Fruit fly (Drosophila melanogaster): ENCODE measurements around the gene CG14269.

The CG14269 gene

DNA sequence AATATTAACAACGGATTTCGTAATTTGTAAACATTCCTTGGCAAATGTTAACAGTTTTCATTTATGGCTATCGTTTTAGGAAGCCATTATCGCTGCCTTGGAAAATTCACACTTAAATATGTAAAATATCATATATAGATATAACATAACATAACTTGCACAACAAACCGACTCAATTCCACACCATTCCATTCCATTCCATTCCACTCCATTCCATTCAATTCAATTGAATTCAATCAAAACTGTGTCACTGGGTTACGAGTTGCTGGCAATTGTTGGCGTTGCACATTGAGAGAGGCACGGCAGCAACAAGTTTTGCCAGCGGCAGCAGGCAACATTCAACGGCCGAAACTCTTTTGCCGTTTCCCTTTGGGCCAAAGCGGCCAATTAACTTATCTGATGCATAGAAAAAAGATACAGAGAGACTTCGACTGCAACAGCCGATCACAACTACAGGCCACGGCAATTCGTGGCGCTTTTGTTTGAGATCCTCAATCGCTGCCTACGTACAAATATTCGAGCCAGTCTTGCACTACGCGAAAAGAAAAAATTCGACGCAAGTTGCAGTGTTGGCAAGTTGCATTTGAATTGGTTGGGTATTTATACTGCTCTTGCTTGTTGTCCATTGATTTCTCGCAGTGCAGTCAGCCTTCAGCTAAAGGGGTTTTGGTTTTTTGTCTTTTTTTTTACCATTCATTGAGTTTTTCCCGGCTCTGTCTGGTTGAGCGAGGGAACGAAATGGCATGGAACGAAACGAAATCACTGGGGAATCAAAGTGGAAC, 17.6 kb upstream of the CG14269 start (continued):
- TF ChIP-seq fkh (GFP tag; optimal IDR thresholded peaks at IDR 0.05) (no peak), Eip75B (GFP tag; optimal IDR thresholded peaks at IDR 0.05) (no peak), dsx (GFP tag; optimal IDR thresholded peaks at IDR 0.05; ENCODE audit: poor library complexity, severe bottlenecking) (no peak), Sox14 (GFP tag; optimal IDR thresholded peaks at IDR 0.05) (no peak), CG15336 (GFP tag; IDR thresholded peaks at IDR 0.05) (peak; percentile 61), vri (GFP tag; optimal IDR thresholded peaks at IDR 0.05) (no peak), CG7368 (GFP tag; optimal IDR thresholded peaks at IDR 0.05) (no peak), esn (GFP tag; optimal IDR thresholded peaks at IDR 0.05) (no peak), net (GFP tag; optimal IDR thresholded peaks at IDR 0.05) (no peak), Blimp-1 (GFP tag; optimal IDR thresholded peaks at IDR 0.05) (no peak), dac (GFP tag; optimal IDR thresholded peaks at IDR 0.05) (peak; percentile 29), CG32006 (GFP tag; optimal IDR thresholded peaks at IDR 0.05) (peak; percentile 67), achi (GFP tag; optimal IDR thresholded peaks at IDR 0.05) (no peak), Eip93F (GFP tag; optimal IDR thresholded peaks at IDR 0.05) (no peak), Ets21C (GFP tag; optimal IDR thresholded peaks at IDR 0.05) (no peak), cyc (GFP tag; optimal IDR thresholded peaks at IDR 0.05) (no peak), CG6854 (GFP tag; optimal IDR thresholded peaks at IDR 0.05) (no peak), Hr39 (GFP tag; optimal IDR thresholded peaks at IDR 0.05) (no peak), fd59A (GFP tag; optimal IDR thresholded peaks at IDR 0.05) (no peak), Lpt (GFP tag; optimal IDR thresholded peaks at IDR 0.05) (peak; percentile 6), CG8119 (GFP tag; IDR thresholded peaks at IDR 0.05) (peak; percentile 44), ss (GFP tag; optimal IDR thresholded peaks at IDR 0.05) (no peak), CG11902 (GFP tag; optimal IDR thresholded peaks at IDR 0.05) (no peak), CG6163 (GFP tag; IDR thresholded peaks at IDR 0.05) (peak; percentile 55; the same call in 2 of the 3 replicates), CG3032 (tag; optimal IDR thresholded peaks at IDR 0.05) (no peak), CG34406 (GFP tag; optimal IDR thresholded peaks at IDR 0.05) (no peak), CG3919 (GFP tag; optimal IDR thresholded peaks at IDR 0.05) (peak; percentile 16), OdsH (GFP tag; optimal IDR thresholded peaks at IDR 0.05) (no peak), Hr38 (GFP tag; optimal IDR thresholded peaks at IDR 0.05) (no peak), Sox102F (GFP tag; optimal IDR thresholded peaks at IDR 0.05) (no peak), CG9139 (GFP tag; optimal IDR thresholded peaks at IDR 0.05) (no peak), CG16779 (tag; optimal IDR thresholded peaks at IDR 0.05) (no peak), CG31627 (GFP tag; optimal IDR thresholded peaks at IDR 0.05) (no peak), CG8319 (GFP tag; optimal IDR thresholded peaks at IDR 0.05) (no peak)

DNA sequence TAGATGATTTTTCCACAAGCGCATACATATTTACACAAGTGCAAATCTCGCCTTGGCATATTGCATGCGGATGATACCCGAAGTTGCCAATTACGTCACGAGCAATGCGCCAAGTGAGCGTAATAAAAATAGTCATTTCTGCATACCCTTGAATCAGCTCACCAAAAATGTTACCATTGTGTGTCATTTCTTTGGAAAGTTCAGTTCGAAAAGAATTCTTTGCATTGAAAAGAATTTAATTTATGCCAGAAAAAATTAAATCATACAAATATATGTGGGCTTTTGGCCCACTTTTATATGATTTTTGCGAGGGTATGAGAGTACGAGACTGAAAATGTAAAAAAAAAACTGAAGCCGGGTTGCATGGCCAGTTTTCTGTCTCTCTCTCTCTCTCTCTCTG, 16.3 kb upstream of the CG14269 start:
- TF ChIP-seq topi (GFP tag; optimal IDR thresholded peaks at IDR 0.05) (no peak), Eip75B (GFP tag; optimal IDR thresholded peaks at IDR 0.05) (peak; percentile 12), CG6276 (GFP tag; optimal IDR thresholded peaks at IDR 0.05) (peak; percentile 35), pdm3 (GFP tag; optimal IDR thresholded peaks at IDR 0.05) (peak; percentile 20), Eip78C (GFP tag) (peak; percentile 66), CG3919 (GFP tag; optimal IDR thresholded peaks at IDR 0.05) (peak; percentile 4), CG10669 (GFP tag; optimal IDR thresholded peaks at IDR 0.05) (no peak), Gug (GFP tag; IDR thresholded peaks at IDR 0.05) (0 out of 2 replicates have a peak, but pooled peaks have one; percentile 15), CG32006 (GFP tag; optimal IDR thresholded peaks at IDR 0.05) (peak; percentile 55), CG15336 (GFP tag; IDR thresholded peaks at IDR 0.05) (peak; percentile 50; the same call in 1 of the 2 replicates), CG11902 (GFP tag; optimal IDR thresholded peaks at IDR 0.05) (no peak), salr (GFP tag; optimal IDR thresholded peaks at IDR 0.05) (no peak), eg (GFP tag; IDR thresholded peaks at IDR 0.05) (peak; percentile 79), CG8119 (GFP tag; IDR thresholded peaks at IDR 0.05) (peak; percentile 37; the same call in 2 of the 3 replicates), vri (GFP tag; optimal IDR thresholded peaks at IDR 0.05) (no peak), Hr4 (GFP tag; optimal IDR thresholded peaks at IDR 0.05) (peak; percentile 48)
